Worm (Caenorhabditis elegans): Measurements from ENCODE around the gene C18A11.1.

DNA sequence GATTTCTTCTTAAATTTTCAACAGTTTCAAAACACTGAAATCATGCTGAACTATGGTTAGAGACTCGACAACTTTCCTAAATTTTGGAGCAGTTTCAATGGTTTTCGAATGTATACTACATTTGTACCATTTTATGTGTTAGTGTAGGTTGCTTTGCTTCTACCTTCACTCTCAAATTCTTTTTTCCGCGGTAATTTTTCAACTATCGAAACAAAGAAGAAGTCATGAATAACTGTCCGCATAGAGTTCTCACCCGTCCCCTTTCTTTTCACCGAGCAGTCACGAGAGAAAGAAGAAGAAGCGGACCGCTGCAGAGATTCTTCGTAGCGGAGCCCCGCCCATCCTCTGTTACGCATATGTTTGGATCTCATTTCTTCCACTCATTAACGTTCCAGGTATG, 47.0 kb downstream of the C18A11.1 start, which contains the start of gene hlh-8:
- TF ChIP-seq ama-1 (optimal IDR thresholded peaks at IDR 0.05) (no peak), hmbx-1 (tag; optimal IDR thresholded peaks at IDR 0.05) (no peak), tbx-11 (GFP tag; IDR thresholded peaks at IDR 0.05) (no peak), flt-1 (GFP tag; IDR thresholded peaks at IDR 0.05) (no peak), pes-1 (GFP tag; IDR thresholded peaks at IDR 0.05) (no peak), tra-4 (tag; optimal IDR thresholded peaks at IDR 0.05) (no peak), F13C5.2 (tag; optimal IDR thresholded peaks at IDR 0.05) (no peak), hmg-4 (GFP tag; optimal IDR thresholded peaks at IDR 0.05) (no peak), ets-7 (tag; optimal IDR thresholded peaks at IDR 0.05) (no peak), scrt-1 (GFP tag; IDR thresholded peaks at IDR 0.05) (no peak), aly-1 (tag; optimal IDR thresholded peaks at IDR 0.05) (no peak), ceh-36 (tag; optimal IDR thresholded peaks at IDR 0.05) (no peak), sea-1 (GFP tag; conservative IDR thresholded peaks at IDR 0.05) (no peak), B0310.2 (tag; optimal IDR thresholded peaks at IDR 0.05) (no peak)
